Fruit fly (Drosophila melanogaster) whole organism, embryonic: ENCODE results near the gene mora.

Experiments
- ATbp ChIP-seq: fragments of 200-800 bp; sonication (Bioruptor generic); optimal IDR thresholded peaks from 2 replicates; lab custom pipeline; 2017; ENCODE audit warnings: missing biosample characterization, mild to moderate bottlenecking, missing genetic modification characterization, missing genetic modification reagents
- Abd-B ChIP-seq: fragments of 200-800 bp; sonication (Bioruptor generic); optimal IDR thresholded peaks from 2 replicates; lab custom pipeline; 2018; ENCODE audit warnings: missing biosample characterization, mild to moderate bottlenecking, missing genetic modification characterization, moderate library complexity
- Ada2b ChIP-seq: fragments of 200-800 bp; sonication (Bioruptor generic); IDR thresholded peaks from 2 replicates; pipeline ENCODE4 v1.3.6; 2022; ENCODE audit warnings: missing biosample characterization, missing genetic modification characterization
- B-H1 ChIP-seq: fragments of 200-800 bp; sonication (Bioruptor generic); IDR thresholded peaks from 3 replicates; pipeline ENCODE4 v1.3.6; 2022; ENCODE audit warnings: missing biosample characterization, missing genetic modification characterization
- CG10274 ChIP-seq: fragments of 200-800 bp; sonication (Bioruptor generic); optimal IDR thresholded peaks from 3 replicates; lab custom pipeline; 2017; ENCODE audit warnings: missing biosample characterization, mild to moderate bottlenecking, missing genetic modification characterization
- CG11723 ChIP-seq: fragments of 200-800 bp; sonication (Bioruptor generic); optimal IDR thresholded peaks from 2 replicates; lab custom pipeline; 2017; ENCODE audit warnings: missing biosample characterization, mild to moderate bottlenecking, missing genetic modification characterization
- CG12104 ChIP-seq: fragments of 200-800 bp; sonication (Bioruptor generic); optimal IDR thresholded peaks from 3 replicates; lab custom pipeline; 2016; ENCODE audit warnings: missing biosample characterization, missing genetic modification characterization
- CG12236 ChIP-seq: fragments of 200-800 bp; sonication (Bioruptor generic); optimal IDR thresholded peaks from 2 replicates; lab custom pipeline; 2016; ENCODE audit warnings: missing biosample characterization, missing genetic modification characterization
- CG13775 ChIP-seq: fragments of 200-800 bp; sonication (Bioruptor generic); optimal IDR thresholded peaks from 3 replicates; lab custom pipeline; 2017; ENCODE audit warnings: missing biosample characterization, mild to moderate bottlenecking, missing genetic modification characterization
- CG1603 ChIP-seq: fragments of 200-800 bp; sonication (Bioruptor generic); optimal IDR thresholded peaks from 2 replicates; lab custom pipeline; 2019; ENCODE audit warnings: missing biosample characterization, mild to moderate bottlenecking, missing genetic modification characterization, moderate library complexity
- CG17328 ChIP-seq: fragments of 200-800 bp; sonication (Bioruptor generic); IDR thresholded peaks from 2 replicates; pipeline ENCODE4 v1.3.6; 2022; ENCODE audit warnings: missing biosample characterization, missing genetic modification characterization
- CG17361 ChIP-seq: fragments of 200-800 bp; sonication (Bioruptor generic); IDR thresholded peaks from 3 replicates; pipeline ENCODE4 v1.3.6; 2022; ENCODE audit warnings: missing biosample characterization, missing genetic modification characterization
- CG2199 ChIP-seq: fragments of 200-800 bp; sonication (Bioruptor generic); IDR thresholded peaks from 3 replicates; pipeline ENCODE4 v1.3.6; 2022; ENCODE audit warnings: missing biosample characterization, missing genetic modification characterization
- CG2875 ChIP-seq: fragments of 200-800 bp; sonication (Bioruptor generic); optimal IDR thresholded peaks from 2 replicates; lab custom pipeline; 2017; ENCODE audit warnings: missing biosample characterization, mild to moderate bottlenecking, missing genetic modification characterization, missing genetic modification reagents
- CG31441 ChIP-seq: fragments of 200-800 bp; sonication (Bioruptor generic); IDR thresholded peaks from 2 replicates; pipeline ENCODE4 v1.3.6; 2022; ENCODE audit warnings: missing biosample characterization, missing genetic modification characterization
- CG3407 ChIP-seq: fragments of 200-800 bp; sonication (Bioruptor generic); optimal IDR thresholded peaks from 2 replicates; lab custom pipeline; 2018; ENCODE audit warnings: missing biosample characterization, mild to moderate bottlenecking, missing genetic modification characterization
- CG34422 ChIP-seq: fragments of 200-800 bp; sonication (Bioruptor generic); IDR thresholded peaks from 3 replicates; pipeline ENCODE4 v1.3.6; 2022; ENCODE audit warnings: missing biosample characterization, missing genetic modification characterization
- CG3838 ChIP-seq: fragments of 200-800 bp; sonication (Bioruptor generic); optimal IDR thresholded peaks from 3 replicates; lab custom pipeline; 2016; ENCODE audit warnings: missing biosample characterization, missing genetic modification characterization
- CG4820 ChIP-seq: fragments of 200-800 bp; sonication (Bioruptor generic); optimal IDR thresholded peaks from 3 replicates; lab custom pipeline; 2016; ENCODE audit warnings: missing biosample characterization, missing genetic modification characterization
- CG5953 ChIP-seq: fragments of 200-800 bp; sonication (Bioruptor generic); IDR thresholded peaks from 2 replicates; pipeline ENCODE4 v1.3.6; 2022; ENCODE audit warnings: missing biosample characterization, missing genetic modification characterization
- CG7839 ChIP-seq: fragments of 200-800 bp; sonication (Bioruptor generic); optimal IDR thresholded peaks from 3 replicates; lab custom pipeline; 2018; ENCODE audit warnings: missing biosample characterization, mild to moderate bottlenecking, missing genetic modification characterization, moderate library complexity
- D ChIP-seq, 2 experiments: fragments of 200-800 bp in 1 of 2; fragments of >200 bp in 1 of 2; sonication (Bioruptor generic) in 1 of 2; optimal IDR thresholded peaks; 2 replicates in 1 of 2; 3 replicates in 1 of 2; lab custom pipeline; 2017; ENCODE audit warnings: mild to moderate bottlenecking in 1 of 2, missing biosample characterization in 1 of 2, missing genetic modification characterization in 1 of 2, missing genetic modification reagents in 1 of 2
- D19A ChIP-seq: fragments of 200-800 bp; optimal IDR thresholded peaks from 3 replicates; lab custom pipeline; 2019; ENCODE audit warnings: missing biosample characterization, mild to moderate bottlenecking, missing genetic modification characterization, moderate library complexity
- Dip2 ChIP-seq: fragments of 200-800 bp; sonication (Bioruptor generic); IDR thresholded peaks from 2 replicates; pipeline ENCODE4 v1.3.6; 2022; ENCODE audit warnings: missing biosample characterization, missing genetic modification characterization
- H2.0 ChIP-seq: fragments of 200-800 bp; sonication (Bioruptor generic); IDR thresholded peaks from 2 replicates; pipeline ENCODE4 v1.3.6; 2022; ENCODE audit warnings: missing biosample characterization, missing genetic modification characterization
- HLH3B ChIP-seq: fragments of 200-800 bp; sonication (Bioruptor generic); IDR thresholded peaks from 2 replicates; pipeline ENCODE4 v1.3.6; 2022; ENCODE audit warnings: missing biosample characterization, missing genetic modification characterization
- Hr51 ChIP-seq, 2 experiments: fragments of 200-800 bp; sonication (Bioruptor generic); optimal IDR thresholded peaks; 2 replicates in 1 of 2; 3 replicates in 1 of 2; lab custom pipeline; 2016 to 2018; ENCODE audit warnings: missing biosample characterization in 2 of 2, missing genetic modification characterization in 2 of 2, mild to moderate bottlenecking in 1 of 2, moderate library complexity in 1 of 2
- Max ChIP-seq: fragments of 200-800 bp; sonication (Bioruptor generic); optimal IDR thresholded peaks from 2 replicates; lab custom pipeline; 2016; ENCODE audit warnings: missing biosample characterization, mild to moderate bottlenecking, missing genetic modification characterization
- Optix ChIP-seq: fragments of 200-800 bp; sonication (Bioruptor generic); IDR thresholded peaks from 3 replicates; pipeline ENCODE4 v1.3.6; 2022; ENCODE audit warnings: missing biosample characterization, missing genetic modification characterization
- PHDP ChIP-seq: fragments of 200-800 bp; sonication (Bioruptor generic); optimal IDR thresholded peaks from 3 replicates; lab custom pipeline; 2018; ENCODE audit warnings: missing biosample characterization, mild to moderate bottlenecking, missing genetic modification characterization, moderate library complexity
- Rfx ChIP-seq: fragments of 200-800 bp; sonication (Bioruptor generic); IDR thresholded peaks from 2 replicates; pipeline ENCODE4 v1.3.6; 2022; ENCODE audit warnings: missing biosample characterization, missing genetic modification characterization
- Xrp1 ChIP-seq: fragments of 200-800 bp; sonication (Bioruptor generic); IDR thresholded peaks from 2 replicates; pipeline ENCODE4 v1.3.6; 2022; ENCODE audit warnings: missing biosample characterization, missing genetic modification characterization
- eve ChIP-seq, 2 experiments: fragments of >200 bp; optimal IDR thresholded peaks; 2 replicates each; lab custom pipeline; 2017; ENCODE audit warnings: missing biosample characterization in 2 of 2, missing genetic modification characterization in 2 of 2
- fd96Cb ChIP-seq: fragments of 200-800 bp; sonication (Bioruptor generic); optimal IDR thresholded peaks from 2 replicates; lab custom pipeline; 2018; ENCODE audit warnings: missing biosample characterization, mild to moderate bottlenecking, missing genetic modification characterization, moderate library complexity
- fu2 ChIP-seq: fragments of 200-800 bp; sonication (Bioruptor generic); optimal IDR thresholded peaks from 2 replicates; lab custom pipeline; 2016; ENCODE audit warnings: missing biosample characterization, missing genetic modification characterization
- grau ChIP-seq: fragments of 200-800 bp; optimal IDR thresholded peaks from 3 replicates; lab custom pipeline; 2019; ENCODE audit warnings: missing biosample characterization, mild to moderate bottlenecking, missing genetic modification characterization, moderate library complexity
- lab ChIP-seq: fragments of 200-800 bp; sonication (Bioruptor generic); optimal IDR thresholded peaks from 3 replicates; lab custom pipeline; 2017; ENCODE audit warnings: missing biosample characterization, missing genetic modification characterization, mild to moderate bottlenecking, moderate library complexity, missing genetic modification reagents
- nerfin-1 ChIP-seq: fragments of 200-800 bp; sonication (Bioruptor generic); optimal IDR thresholded peaks from 3 replicates; lab custom pipeline; 2019; ENCODE audit warnings: missing biosample characterization, mild to moderate bottlenecking, missing genetic modification characterization, moderate library complexity
- peb ChIP-seq: fragments of 200-800 bp; sonication (Bioruptor generic); IDR thresholded peaks from 2 replicates; pipeline ENCODE4 v1.3.6; 2022; ENCODE audit warnings: missing biosample characterization, missing genetic modification characterization
- prd ChIP-seq, 3 experiments: fragments of >200 bp in 2 of 3; fragments of 200-800 bp in 1 of 3; sonication (Bioruptor generic) in 1 of 3; optimal IDR thresholded peaks in 2 of 3; IDR thresholded peaks in 1 of 3; 2 replicates in 2 of 3; 3 replicates in 1 of 3; pipeline versions ENCODE4 v1.3.6 to Lab custom; 2017 to 2022; ENCODE audit warnings: missing biosample characterization in 1 of 3, missing genetic modification characterization in 1 of 3
- sob ChIP-seq: fragments of 200-800 bp; sonication (Bioruptor generic); IDR thresholded peaks from 2 replicates; pipeline ENCODE4 v1.3.6; 2022; ENCODE audit warnings: missing biosample characterization, missing genetic modification characterization
- sqz ChIP-seq: fragments of 200-800 bp; sonication (Bioruptor generic); optimal IDR thresholded peaks from 3 replicates; lab custom pipeline; 2018; ENCODE audit warnings: missing biosample characterization, mild to moderate bottlenecking, missing genetic modification characterization
- sr ChIP-seq: fragments of 200-800 bp; sonication (Bioruptor generic); IDR thresholded peaks from 3 replicates; pipeline ENCODE4 v1.3.6; 2022; ENCODE audit warnings: missing biosample characterization, missing genetic modification characterization
- tll ChIP-seq, 2 experiments: fragments of 200-800 bp in 1 of 2; fragments of >200 bp in 1 of 2; sonication (Bioruptor generic) in 1 of 2; optimal IDR thresholded peaks; 2 replicates each; lab custom pipeline; 2017 to 2019; ENCODE audit warnings: missing biosample characterization in 2 of 2, missing genetic modification characterization in 2 of 2, mild to moderate bottlenecking in 1 of 2, moderate library complexity in 1 of 2
- trem ChIP-seq: fragments of 200-800 bp; optimal IDR thresholded peaks from 3 replicates; lab custom pipeline; 2019; ENCODE audit warnings: missing biosample characterization, mild to moderate bottlenecking, missing genetic modification characterization, moderate library complexity
- zfh1 ChIP-seq: fragments of 200-800 bp; sonication (Bioruptor generic); IDR thresholded peaks from 3 replicates; pipeline ENCODE4 v1.3.6; 2022; ENCODE audit warnings: missing biosample characterization, missing genetic modification characterization
- zfh2 ChIP-seq: fragments of 200-800 bp; sonication (Bioruptor generic); optimal IDR thresholded peaks from 2 replicates; lab custom pipeline; 2016; ENCODE audit warnings: missing biosample characterization, missing genetic modification characterization

Gene mora

dm6 chr3R:24206341-24207114 lies 20.4 kb downstream of the mora start (continued):
- TF ChIP-seq CG7839 (tag; lab: Kevin White, UChicago) (peak; percentile 66), tll (GFP tag; optimal IDR thresholded peaks at IDR 0.05; lab: Kevin White, UChicago) (no peak), CG34422 (GFP tag; lab: Robert Waterston, UW) (peak; percentile 25; the same call in 1 of the 3 replicates), sob (GFP tag; lab: Robert Waterston, UW) (peak; percentile 42; the same call in 1 of the 2 replicates), fu2 (GFP tag; lab: Kevin White, UChicago) (no peak), CG2199 (GFP tag; lab: Robert Waterston, UW) (no peak), Optix (peak; percentile 62; the same call in 2 of the 3 replicates), nerfin-1 (tag; lab: Kevin White, UChicago) (peak; percentile 59), CG31441 (GFP tag; lab: Robert Waterston, UW) (peak; percentile 50; the same call in 1 of the 2 replicates), Rfx (GFP tag; lab: Robert Waterston, UW) (0 out of 2 replicates have a peak, but pooled peaks have one; percentile 26), Max (GFP tag; lab: Kevin White, UChicago) (no peak), CG17328 (GFP tag; lab: Robert Waterston, UW) (peak; percentile 65), trem (tag; lab: Kevin White, UChicago) (no peak), eve (GFP tag; optimal IDR thresholded peaks at IDR 0.05; lab: Kevin White, UChicago) (peak in 1 of 2 experiments; percentile 75), CG1603 (tag; lab: Kevin White, UChicago) (peak; percentile 77), grau (tag; lab: Kevin White, UChicago) (peak; percentile 47), Abd-B (GFP tag; lab: Kevin White, UChicago) (peak; percentile 21), Dip2 (no peak), CG12104 (peak; percentile 16), HLH3B (GFP tag; lab: Robert Waterston, UW) (peak; percentile 79), lab (GFP tag; lab: Kevin White, UChicago) (peak; percentile 53), PHDP (tag; lab: Kevin White, UChicago) (peak; percentile 40), CG3838 (no peak), zfh1 (GFP tag; lab: Robert Waterston, UW) (peak; percentile 58; the same call in 1 of the 3 replicates), D (optimal IDR thresholded peaks at IDR 0.05; lab: Kevin White, UChicago) (no peak), D (GFP tag; optimal IDR thresholded peaks at IDR 0.05; lab: Kevin White, UChicago) (peak; percentile 53), CG11723 (GFP tag; lab: Kevin White, UChicago) (peak; percentile 16), fd96Cb (tag; lab: Kevin White, UChicago) (peak; percentile 62), CG3407 (GFP tag; lab: Kevin White, UChicago) (peak; percentile 27), CG13775 (GFP tag; lab: Kevin White, UChicago) (no peak), CG17361 (GFP tag; lab: Robert Waterston, UW) (0 out of 3 replicates have a peak, but pooled peaks have one; percentile 42), sr (0 out of 3 replicates have a peak, but pooled peaks have one; percentile 17), sqz (GFP tag; lab: Kevin White, UChicago) (peak; percentile 90), CG5953 (GFP tag; lab: Robert Waterston, UW) (peak; percentile 16; the same call in 1 of the 2 replicates), prd (optimal IDR thresholded peaks at IDR 0.05; lab: Kevin White, UChicago) (no peak), prd (GFP tag; IDR thresholded peaks at IDR 0.05; lab: Robert Waterston, UW) (peak; percentile 41; the same call in 1 of the 3 replicates), CG10274 (no peak), Xrp1 (GFP tag; lab: Robert Waterston, UW) (peak; percentile 72), Hr51 (GFP tag; optimal IDR thresholded peaks at IDR 0.05; lab: Kevin White, UChicago) (peak in 1 of 2 experiments; percentile 78), ATbp (peak; percentile 72), peb (GFP tag; lab: Robert Waterston, UW) (peak; percentile 48; the same call in 1 of the 2 replicates), D19A (peak; percentile 90), B-H1 (GFP tag; lab: Robert Waterston, UW) (peak; percentile 14; the same call in 1 of the 3 replicates), CG12236 (peak; percentile 7), Ada2b (peak; percentile 54; the same call in 1 of the 2 replicates), CG4820 (GFP tag; lab: Kevin White, UChicago) (peak; percentile 25), H2.0 (GFP tag; lab: Robert Waterston, UW) (peak; percentile 47; the same call in 1 of the 2 replicates), zfh2 (GFP tag; lab: Kevin White, UChicago) (no peak), CG2875 (GFP tag; lab: Kevin White, UChicago) (peak; percentile 28)
